1 fruit fly cellular context compared by ENCODE assay signal in genomic region chrX:14715180-14715579, dm6.
TF ChIP-seq lines count a peak whose summit lies in the region.

No protein-coding gene starts in this region.

TF ChIP-seq in whole organism, prepupa, 60 proteins besides CTCF, POLR2A, EP300 and RAD21 (continued from another document):
- TF ChIP-seq Hr38 (GFP tag; optimal IDR thresholded peaks at IDR 0.05; lab: Kevin White, UChicago) (no peak), fkh (GFP tag; optimal IDR thresholded peaks at IDR 0.05; lab: Kevin White, UChicago) (no peak), CG9139 (GFP tag; optimal IDR thresholded peaks at IDR 0.05; lab: Kevin White, UChicago) (no peak), CG32006 (GFP tag; optimal IDR thresholded peaks at IDR 0.05; lab: Kevin White, UChicago) (peak; percentile 58), vri (GFP tag; optimal IDR thresholded peaks at IDR 0.05; lab: Kevin White, UChicago) (no peak), Eip75B (GFP tag; optimal IDR thresholded peaks at IDR 0.05; lab: Kevin White, UChicago) (peak; percentile 41), Sox14 (GFP tag; optimal IDR thresholded peaks at IDR 0.05; lab: Kevin White, UChicago) (peak; percentile 43), svp (GFP tag; lab: Kevin White, UChicago) (peak; percentile 78), fd85E (GFP tag; optimal IDR thresholded peaks at IDR 0.05; lab: Kevin White, UChicago) (no peak), fd59A (GFP tag; optimal IDR thresholded peaks at IDR 0.05; lab: Kevin White, UChicago) (peak; percentile 7), cyc (GFP tag; optimal IDR thresholded peaks at IDR 0.05; lab: Kevin White, UChicago) (peak; percentile 23), Lpt (GFP tag; optimal IDR thresholded peaks at IDR 0.05; lab: Kevin White, UChicago) (peak; percentile 6), CG8319 (GFP tag; optimal IDR thresholded peaks at IDR 0.05; lab: Kevin White, UChicago) (no peak), Ets96B (tag; optimal IDR thresholded peaks at IDR 0.05; lab: Kevin White, UChicago) (peak; percentile 36), dac (GFP tag; optimal IDR thresholded peaks at IDR 0.05; lab: Kevin White, UChicago) (no peak), dsx (GFP tag; optimal IDR thresholded peaks at IDR 0.05; lab: Kevin White, UChicago; ENCODE audit: poor library complexity, severe bottlenecking) (no peak), CG3919 (GFP tag; optimal IDR thresholded peaks at IDR 0.05; lab: Kevin White, UChicago) (peak; percentile 47), CG8632 (GFP tag; optimal IDR thresholded peaks at IDR 0.05; lab: Kevin White, UChicago) (no peak), esn (GFP tag; optimal IDR thresholded peaks at IDR 0.05; lab: Kevin White, UChicago) (peak; percentile 38), Met (GFP tag; optimal IDR thresholded peaks at IDR 0.05; lab: Kevin White, UChicago) (peak; percentile 28), CG31627 (GFP tag; optimal IDR thresholded peaks at IDR 0.05; lab: Kevin White, UChicago) (no peak), Sox102F (GFP tag; optimal IDR thresholded peaks at IDR 0.05; lab: Kevin White, UChicago) (no peak), CG4318 (GFP tag; optimal IDR thresholded peaks at IDR 0.05; lab: Kevin White, UChicago) (peak; percentile 17), CG6276 (GFP tag; optimal IDR thresholded peaks at IDR 0.05; lab: Kevin White, UChicago) (peak; percentile 45), CG15336 (GFP tag; IDR thresholded peaks at IDR 0.05; lab: Robert Waterston, UW) (peak; percentile 29; the same call in 1 of the 2 replicates), Gug (GFP tag; IDR thresholded peaks at IDR 0.05; lab: Robert Waterston, UW) (0 out of 2 replicates have a peak, but pooled peaks have one; percentile 20), CG10631 (GFP tag; optimal IDR thresholded peaks at IDR 0.05; lab: Kevin White, UChicago) (peak; percentile 31)
